Worm (Caenorhabditis elegans) whole organism, mixed stage, embryonic: ENCODE results near the gene F54D5.24.

Source experiments
- elt-3 ChIP-seq: fragments of 150-350 bp; optimal IDR thresholded peaks from 2 replicates; lab custom pipeline; 2014; ENCODE audit warnings: missing biosample characterization, missing genetic modification characterization
- ham-2 ChIP-seq: fragments of 200-800 bp; sonication (Bioruptor generic); optimal IDR thresholded peaks from 2 replicates; lab custom pipeline; 2018; ENCODE audit warnings: mild to moderate bottlenecking, missing genetic modification characterization, missing compliant biosample characterization
- unc-39 ChIP-seq: fragments of 150-350 bp; optimal IDR thresholded peaks from 2 replicates; lab custom pipeline; 2014; ENCODE audit warnings: missing biosample characterization, missing genetic modification characterization

ce11 chrII:11538741-11539140 is 17.0 kb upstream of the F54D5.24 start, which contains the start of gene Y62F5A.9:
- no peak for TF ChIP-seq elt-3
- no peak for TF ChIP-seq unc-39 (tag; lab: Kevin White, UChicago)
- no peak for TF ChIP-seq ham-2
